Worm (Caenorhabditis elegans) whole organism, L3 larva: ENCODE measurements around the gene rpb-9.
A peak's percentile ranks its signal among the peaks of the same experiment; 100 is the strongest.

Experiments used
- R02D3.7 ChIP-seq: fragments of 150-350 bp; optimal IDR thresholded peaks from 2 replicates; lab custom pipeline; 2014; ENCODE audit warnings: missing biosample characterization, missing genetic modification characterization
- ZK546.5 ChIP-seq: sonication (generic microtip); optimal IDR thresholded peaks from 2 replicates; lab custom pipeline; 2017; ENCODE audit warnings: missing biosample characterization, missing genetic modification characterization
- ceh-16 ChIP-seq: sonication (generic microtip); optimal IDR thresholded peaks from 2 replicates; lab custom pipeline; 2017; ENCODE audit warnings: missing biosample characterization, missing genetic modification characterization
- ceh-28 ChIP-seq: fragments of 150-350 bp; optimal IDR thresholded peaks from 2 replicates; lab custom pipeline; 2014; ENCODE audit warnings: missing biosample characterization, missing genetic modification reagents, missing genetic modification characterization
- egl-27 ChIP-seq: sonication (generic microtip); optimal IDR thresholded peaks from 4 replicates; lab custom pipeline; 2017; ENCODE audit warnings: missing biosample characterization, missing genetic modification reagents, missing genetic modification characterization
- egl-5 ChIP-seq: fragments of 150-350 bp; optimal IDR thresholded peaks from 2 replicates; lab custom pipeline; 2017; ENCODE audit warnings: missing biosample characterization, missing genetic modification reagents, missing genetic modification characterization, inconsistent platforms
- elt-1 ChIP-seq: fragments of 150-350 bp; optimal IDR thresholded peaks from 2 replicates; lab custom pipeline; 2014; ENCODE audit warnings: missing biosample characterization, missing genetic modification characterization
- elt-2 ChIP-seq: sonication (generic microtip); optimal IDR thresholded peaks from 2 replicates; lab custom pipeline; 2016; ENCODE audit warnings: missing genetic modification reagents, mild to moderate bottlenecking, missing genetic modification characterization, missing compliant biosample characterization
- fkh-10 ChIP-seq: sonication (generic microtip); optimal IDR thresholded peaks from 2 replicates; lab custom pipeline; 2017; ENCODE audit warnings: missing biosample characterization, missing genetic modification reagents, missing genetic modification characterization
- jun-1 ChIP-seq: fragments of 150-350 bp; optimal IDR thresholded peaks from 2 replicates; lab custom pipeline; 2014; ENCODE audit warnings: missing biosample characterization, missing genetic modification reagents, missing genetic modification characterization
- lin-15B ChIP-seq: fragments of 150-350 bp; optimal IDR thresholded peaks from 2 replicates; lab custom pipeline; 2014; ENCODE audit warnings: missing biosample characterization, missing genetic modification characterization
- lin-39 ChIP-seq: fragments of 150-350 bp; optimal IDR thresholded peaks from 2 replicates; lab custom pipeline; 2018; ENCODE audit warnings: missing biosample characterization, missing genetic modification reagents, missing genetic modification characterization
- mdl-1 ChIP-seq: fragments of 150-350 bp; optimal IDR thresholded peaks from 2 replicates; lab custom pipeline; 2014; ENCODE audit warnings: missing biosample characterization, missing genetic modification characterization
- nhr-28 ChIP-seq: fragments of 150-350 bp; optimal IDR thresholded peaks from 2 replicates; lab custom pipeline; 2014; ENCODE audit warnings: missing biosample characterization, missing genetic modification characterization
- nhr-43 ChIP-seq: sonication (generic microtip); optimal IDR thresholded peaks from 2 replicates; lab custom pipeline; 2016; ENCODE audit warnings: mild to moderate bottlenecking, missing genetic modification characterization, missing compliant biosample characterization; ENCODE audit not compliant: poor library complexity, severe bottlenecking
- nhr-76 ChIP-seq: fragments of 150-350 bp; sonication (generic microtip); optimal IDR thresholded peaks from 5 replicates; lab custom pipeline; 2014; ENCODE audit warnings: missing biosample characterization, missing genetic modification characterization
- nhr-77 ChIP-seq: fragments of 150-350 bp; optimal IDR thresholded peaks from 2 replicates; lab custom pipeline; 2014; ENCODE audit warnings: missing biosample characterization, missing genetic modification characterization
- skn-1 ChIP-seq: fragments of 150-350 bp; optimal IDR thresholded peaks from 2 replicates; lab custom pipeline; 2014; ENCODE audit warnings: missing biosample characterization, missing genetic modification characterization
- tbx-2 ChIP-seq: sonication (generic microtip); optimal IDR thresholded peaks from 2 replicates; lab custom pipeline; 2016; ENCODE audit warnings: mild to moderate bottlenecking, missing genetic modification characterization, missing compliant biosample characterization

rpb-9 gene

DNA sequence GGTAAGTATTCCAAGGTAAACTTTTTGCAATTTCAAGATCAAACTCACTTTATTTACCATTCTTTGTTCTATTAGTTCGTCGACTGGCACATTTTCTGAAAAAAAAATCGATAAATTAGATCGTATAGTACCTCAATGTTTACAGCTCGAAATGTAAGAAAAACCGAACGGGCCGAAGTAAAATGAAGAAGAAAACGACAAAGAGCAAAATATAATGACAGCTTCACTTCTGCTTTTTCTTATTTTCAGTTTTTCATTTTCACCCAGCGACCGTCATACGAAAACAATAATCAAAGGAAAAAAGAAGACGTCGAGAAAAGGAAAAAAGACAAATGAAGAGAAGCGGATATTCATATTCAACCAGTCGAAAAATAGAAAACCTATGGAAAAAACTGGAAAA lies 43.0 kb downstream of the rpb-9 start, which contains the start of gene che-7:
TSS of gene che-7 (minus strand) at position 101 of the 400 bp plus-strand sequence.
- TF ChIP-seq ceh-28 (peak; percentile 13), egl-27 (tag; lab: Kevin White, UChicago) (no peak)
- TF ChIP-seq, all 47 proteins: peak for 1

DNA sequence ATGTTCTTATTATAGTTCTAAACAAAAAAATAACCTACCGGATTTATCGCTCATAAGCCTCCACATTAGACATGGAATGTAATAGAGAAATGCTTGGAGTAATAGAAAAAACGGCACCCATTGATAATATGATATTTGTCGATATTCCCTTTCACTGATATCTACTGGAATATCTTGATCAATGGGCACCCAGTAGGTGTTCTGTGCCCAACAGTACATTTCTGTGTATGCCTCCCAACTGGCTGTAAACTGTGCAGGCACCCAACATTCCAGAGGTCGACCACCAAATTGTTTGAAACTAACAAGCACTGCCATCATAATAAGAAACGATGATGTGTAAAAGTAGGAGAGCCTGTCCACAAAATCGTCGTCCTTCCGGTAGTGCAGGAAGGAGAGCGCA lies 47.7 kb downstream of the rpb-9 start:
- TF ChIP-seq ceh-16 (tag; lab: Kevin White, UChicago) = no peak
- TF ChIP-seq R02D3.7 = no peak
- no peak for TF ChIP-seq ceh-28
- TF ChIP-seq nhr-76 (tag; lab: Kevin White, UChicago) = no peak
- TF ChIP-seq elt-1 (tag; lab: Kevin White, UChicago) = no peak
- no peak for TF ChIP-seq lin-39
- no peak for TF ChIP-seq nhr-28 (tag; lab: Kevin White, UChicago)
- no peak for TF ChIP-seq jun-1 (tag; lab: Kevin White, UChicago)
- TF ChIP-seq lin-15B (tag; lab: Kevin White, UChicago) = no peak
- no peak for TF ChIP-seq fkh-10
- no peak for TF ChIP-seq elt-2 (tag; lab: Kevin White, UChicago)
- TF ChIP-seq mdl-1 (tag; lab: Kevin White, UChicago) = no peak
- TF ChIP-seq tbx-2 = no peak
- no peak for TF ChIP-seq egl-5 (tag; lab: Kevin White, UChicago)
- no peak for TF ChIP-seq nhr-77 (tag; lab: Kevin White, UChicago)
- no peak for TF ChIP-seq ZK546.5 (tag; lab: Kevin White, UChicago)
- TF ChIP-seq skn-1 (tag; lab: Kevin White, UChicago) = no peak
- no peak for TF ChIP-seq egl-27 (tag; lab: Kevin White, UChicago)
- TF ChIP-seq nhr-43 (tag; lab: Kevin White, UChicago) = no peak
- TF ChIP-seq, all 47 proteins: peak for 0
